Fruit fly (Drosophila melanogaster): Measurements from ENCODE around the gene Eaf6.
A peak's percentile ranks its signal among the peaks of the same experiment; 100 is the strongest.

Eaf6 gene

dm6 chr3L:5631917-5632316 is 23.8 kb upstream of the Eaf6 start:
- TF ChIP-seq acj6 (GFP tag; optimal IDR thresholded peaks at IDR 0.05): no peak
- TF ChIP-seq CG11902 (GFP tag; optimal IDR thresholded peaks at IDR 0.05): no peak
- no peak for TF ChIP-seq OdsH (GFP tag; optimal IDR thresholded peaks at IDR 0.05)
- TF ChIP-seq cyc (GFP tag; optimal IDR thresholded peaks at IDR 0.05): no peak
- TF ChIP-seq CG8632 (GFP tag; optimal IDR thresholded peaks at IDR 0.05): no peak
- no peak for TF ChIP-seq CG4318 (GFP tag; optimal IDR thresholded peaks at IDR 0.05)

dm6 chr3L:5630608-5631080 is 22.5 kb upstream of the Eaf6 start, which contains the start of gene Blimp-1:
Blimp-1 (plus strand) TSS chr3L:5630983.
- TF ChIP-seq CG7368 (GFP tag; optimal IDR thresholded peaks at IDR 0.05) (no peak), CG34406 (GFP tag; optimal IDR thresholded peaks at IDR 0.05) (no peak), dac (GFP tag; optimal IDR thresholded peaks at IDR 0.05) (no peak), ss (GFP tag; optimal IDR thresholded peaks at IDR 0.05) (no peak), CG3919 (GFP tag; optimal IDR thresholded peaks at IDR 0.05) (no peak), Hr39 (GFP tag; optimal IDR thresholded peaks at IDR 0.05) (no peak), CG6792 (GFP tag; optimal IDR thresholded peaks at IDR 0.05) (no peak), CG11902 (GFP tag; optimal IDR thresholded peaks at IDR 0.05) (no peak), dsx (GFP tag; optimal IDR thresholded peaks at IDR 0.05; ENCODE audit: poor library complexity, severe bottlenecking) (no peak), Hr38 (GFP tag; optimal IDR thresholded peaks at IDR 0.05) (no peak), fd59A (GFP tag; optimal IDR thresholded peaks at IDR 0.05) (no peak), CG6163 (GFP tag; IDR thresholded peaks at IDR 0.05) (0 out of 3 replicates have a peak, but pooled peaks have one; percentile 11), acj6 (GFP tag; optimal IDR thresholded peaks at IDR 0.05) (no peak), Ets21C (GFP tag; optimal IDR thresholded peaks at IDR 0.05) (no peak), Sox15 (GFP tag; optimal IDR thresholded peaks at IDR 0.05) (no peak), OdsH (GFP tag; optimal IDR thresholded peaks at IDR 0.05) (no peak), vri (GFP tag; optimal IDR thresholded peaks at IDR 0.05) (peak; percentile 32), CG6276 (GFP tag; optimal IDR thresholded peaks at IDR 0.05) (no peak), lz (GFP tag; optimal IDR thresholded peaks at IDR 0.05) (no peak), CG6808 (GFP tag; optimal IDR thresholded peaks at IDR 0.05) (no peak), CG6854 (GFP tag; optimal IDR thresholded peaks at IDR 0.05) (peak; percentile 44), achi (GFP tag; optimal IDR thresholded peaks at IDR 0.05) (no peak), spab (GFP tag; optimal IDR thresholded peaks at IDR 0.05) (no peak), esn (GFP tag; optimal IDR thresholded peaks at IDR 0.05) (no peak), Eip75B (GFP tag; optimal IDR thresholded peaks at IDR 0.05) (no peak), CG1621 (tag; optimal IDR thresholded peaks at IDR 0.05) (no peak), fkh (GFP tag; optimal IDR thresholded peaks at IDR 0.05) (peak; percentile 29), Blimp-1 (GFP tag; optimal IDR thresholded peaks at IDR 0.05) (peak; percentile 74), CG32006 (GFP tag; optimal IDR thresholded peaks at IDR 0.05) (no peak), CG31627 (GFP tag; optimal IDR thresholded peaks at IDR 0.05) (no peak), CG8632 (GFP tag; optimal IDR thresholded peaks at IDR 0.05) (no peak), fd85E (GFP tag; optimal IDR thresholded peaks at IDR 0.05) (no peak), Eip78C (GFP tag) (no peak), CG8319 (GFP tag; optimal IDR thresholded peaks at IDR 0.05) (no peak), Met (GFP tag; optimal IDR thresholded peaks at IDR 0.05) (no peak), Ets96B (tag; optimal IDR thresholded peaks at IDR 0.05) (no peak)

- TF ChIP-seq CG15336 (GFP tag; IDR thresholded peaks at IDR 0.05) (no peak; the same call in 1 of the 2 replicates), CG1621 (tag; optimal IDR thresholded peaks at IDR 0.05) (no peak), dac (GFP tag; optimal IDR thresholded peaks at IDR 0.05) (no peak), Ets96B (tag; optimal IDR thresholded peaks at IDR 0.05) (no peak), eg (GFP tag; IDR thresholded peaks at IDR 0.05) (no peak), OdsH (GFP tag; optimal IDR thresholded peaks at IDR 0.05) (peak; percentile 29), topi (GFP tag; optimal IDR thresholded peaks at IDR 0.05) (peak; percentile 84), lz (GFP tag; optimal IDR thresholded peaks at IDR 0.05) (peak; percentile 74), esn (GFP tag; optimal IDR thresholded peaks at IDR 0.05) (peak; percentile 81), Eip93F (GFP tag; optimal IDR thresholded peaks at IDR 0.05) (no peak), Hr4 (GFP tag; optimal IDR thresholded peaks at IDR 0.05) (peak; percentile 13), dsx (GFP tag; optimal IDR thresholded peaks at IDR 0.05; ENCODE audit: poor library complexity, severe bottlenecking) (no peak), fkh (GFP tag; optimal IDR thresholded peaks at IDR 0.05) (no peak), CG16779 (tag; optimal IDR thresholded peaks at IDR 0.05) (no peak), salr (GFP tag; optimal IDR thresholded peaks at IDR 0.05) (peak in 1 of 2 experiments; percentile 62), vri (GFP tag; optimal IDR thresholded peaks at IDR 0.05) (no peak), CG34406 (GFP tag; optimal IDR thresholded peaks at IDR 0.05) (peak; percentile 12), Blimp-1 (GFP tag; optimal IDR thresholded peaks at IDR 0.05) (no peak), CG9139 (GFP tag; optimal IDR thresholded peaks at IDR 0.05) (no peak), CG8319 (GFP tag; optimal IDR thresholded peaks at IDR 0.05) (no peak), CG3919 (GFP tag; optimal IDR thresholded peaks at IDR 0.05) (peak; percentile 4), CG10631 (GFP tag; optimal IDR thresholded peaks at IDR 0.05) (peak; percentile 53)
Observed at dm6 chr3L:5630176-5630583, 22.1 kb upstream of the Eaf6 start.

All from whole organism, prepupa.